Worm (Caenorhabditis elegans): ENCODE results near the gene acr-12.

acr-12 gene

ce11 chrX:13550890-13551289 lies 18.2 kb downstream of the acr-12 start, which contains the start of gene odr-1:
Gene odr-1 (minus strand): TSS chrX:13550990.
- TF ChIP-seq Y5F2A.4 (GFP tag; optimal IDR thresholded peaks at IDR 0.05): no peak

- TF ChIP-seq snpc-4 (tag; optimal IDR thresholded peaks at IDR 0.05) (no peak), unc-62 (GFP tag; optimal IDR thresholded peaks at IDR 0.05 in 1 of 2) (peak in 1 of 2 experiments; percentile 89), unc-62 (tag; optimal IDR thresholded peaks at IDR 0.05) (no peak), nhr-111 (GFP tag; optimal IDR thresholded peaks at IDR 0.05) (no peak), nhr-11 (tag; optimal IDR thresholded peaks at IDR 0.05) (peak; percentile 50)
Observed at ce11 chrX:13555098-13555497, 22.4 kb downstream of the acr-12 start.

DNA sequence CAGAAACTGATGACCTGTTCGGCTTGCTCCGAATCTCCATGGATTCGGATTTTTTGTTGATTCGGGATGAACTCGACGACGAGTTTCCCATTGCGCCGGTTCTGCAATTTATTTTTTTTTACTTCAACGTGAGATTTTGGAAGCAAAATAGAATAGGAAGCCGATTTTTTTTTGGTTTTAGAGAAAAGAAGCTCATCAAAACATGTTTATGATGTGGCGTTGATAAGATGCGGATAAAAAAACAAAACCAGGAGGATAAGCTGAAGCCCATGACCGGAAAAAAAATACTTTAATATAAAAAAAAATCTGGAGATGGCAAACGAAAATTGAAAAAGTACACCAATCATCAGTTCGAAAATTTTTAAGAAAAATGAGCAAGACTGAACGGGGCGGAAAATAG lies 23.4 kb downstream of the acr-12 start, which contains the start of gene glb-20:
glb-20 (minus strand) TSS at position 101 of the 400 bp plus-strand sequence.
- TF ChIP-seq mes-2 (tag; optimal IDR thresholded peaks at IDR 0.05; ENCODE audit: poor library complexity, severe bottlenecking): no peak
- TF ChIP-seq egl-27 (tag; optimal IDR thresholded peaks at IDR 0.05): no peak
- TF ChIP-seq gei-8 (GFP tag; optimal IDR thresholded peaks at IDR 0.05): no peak
- TF ChIP-seq duxl-1 (tag; optimal IDR thresholded peaks at IDR 0.05; ENCODE audit: poor library complexity): no peak
- TF ChIP-seq dve-1 (tag; optimal IDR thresholded peaks at IDR 0.05; ENCODE audit: insufficient read depth): no peak
- no peak for TF ChIP-seq mdt-29 (GFP tag; IDR thresholded peaks at IDR 0.05)
- TF ChIP-seq zip-11 (GFP tag; IDR thresholded peaks at IDR 0.05): no peak
- TF ChIP-seq mxl-3 (GFP tag; optimal IDR thresholded peaks at IDR 0.05): no peak
- TF ChIP-seq T26A8.4 (GFP tag; IDR thresholded peaks at IDR 0.05): no peak
- TF ChIP-seq spr-3 (GFP tag; optimal IDR thresholded peaks at IDR 0.05): no peak
- TF ChIP-seq lin-38 (GFP tag; IDR thresholded peaks at IDR 0.05): no peak
- no peak for TF ChIP-seq aly-2 (tag; optimal IDR thresholded peaks at IDR 0.05)
- no peak for TF ChIP-seq ama-1 (optimal IDR thresholded peaks at IDR 0.05)
- TF ChIP-seq pha-4 (GFP tag; IDR thresholded peaks at IDR 0.05): no peak
- no peak for TF ChIP-seq pha-4 (tag; optimal IDR thresholded peaks at IDR 0.05)

ce11 chrX:13558667-13559066 lies 26.0 kb downstream of the acr-12 start:
- TF ChIP-seq lsy-2 (tag; optimal IDR thresholded peaks at IDR 0.05) (no peak), fkh-10 (GFP tag; optimal IDR thresholded peaks at IDR 0.05) (no peak), mes-2 (tag; optimal IDR thresholded peaks at IDR 0.05; ENCODE audit: poor library complexity, severe bottlenecking) (no peak), ctbp-1 (GFP tag; IDR thresholded peaks at IDR 0.05) (0 out of 2 replicates have a peak, but pooled peaks have one; percentile 29), nhr-28 (tag; optimal IDR thresholded peaks at IDR 0.05) (no peak), nhr-10 (tag; optimal IDR thresholded peaks at IDR 0.05) (no peak), fos-1 (tag; optimal IDR thresholded peaks at IDR 0.05) (no peak), set-16 (GFP tag; IDR thresholded peaks at IDR 0.05) (peak; percentile 17; the same call in 1 of the 2 replicates), cey-2 (tag; optimal IDR thresholded peaks at IDR 0.05; ENCODE audit: borderline replicate concordance, insufficient read depth) (no peak), arid-1 (GFP tag; conservative IDR thresholded peaks at IDR 0.05) (no peak), dmd-9 (GFP tag; IDR thresholded peaks at IDR 0.05) (no peak), ceh-20 (GFP tag; IDR thresholded peaks at IDR 0.05) (no peak), F44E2.7 (GFP tag; IDR thresholded peaks at IDR 0.05) (no peak), dmd-8 (GFP tag; IDR thresholded peaks at IDR 0.05) (no peak), jun-1 (tag; optimal IDR thresholded peaks at IDR 0.05) (no peak), duxl-1 (tag; optimal IDR thresholded peaks at IDR 0.05; ENCODE audit: poor library complexity) (no peak), ceh-82 (tag; optimal IDR thresholded peaks at IDR 0.05) (no peak), lin-15B (tag; optimal IDR thresholded peaks at IDR 0.05) (no peak), unc-62 (GFP tag; optimal IDR thresholded peaks at IDR 0.05 in 1 of 2) (no peak), unc-62 (tag; optimal IDR thresholded peaks at IDR 0.05) (no peak), ama-1 (optimal IDR thresholded peaks at IDR 0.05) (no peak), ceh-32 (tag; optimal IDR thresholded peaks at IDR 0.05; ENCODE audit: poor library complexity) (no peak), hlh-11 (tag; optimal IDR thresholded peaks at IDR 0.05) (peak; percentile 64), pqm-1 (tag; optimal IDR thresholded peaks at IDR 0.05) (no peak), daf-16 (GFP tag; optimal IDR thresholded peaks at IDR 0.05) (no peak), daf-16 (tag; optimal IDR thresholded peaks at IDR 0.05) (no peak), snpc-1.2 (GFP tag; IDR thresholded peaks at IDR 0.05) (no peak), unc-39 (tag; optimal IDR thresholded peaks at IDR 0.05) (no peak), pha-4 (GFP tag; IDR thresholded peaks at IDR 0.05) (no peak), pha-4 (tag; optimal IDR thresholded peaks at IDR 0.05) (no peak), nhr-237 (tag; optimal IDR thresholded peaks at IDR 0.05) (no peak), lin-29 (GFP tag; IDR thresholded peaks at IDR 0.05) (no peak)
